Worm (Caenorhabditis elegans) whole organism, L1 larva: ENCODE measurements around the gene clc-8.
"Not testable (repeated sequence)": the region's sequence is repeated elsewhere in the genome, so short reads cannot be mapped to it uniquely, and the experiment has no call there.

Experiments used
- C04F5.9 ChIP-seq: sonication (generic microtip); optimal IDR thresholded peaks from 2 replicates; lab custom pipeline; 2016; ENCODE audit warnings: missing genetic modification characterization, missing compliant biosample characterization
- Y116A8C.19 ChIP-seq: sonication (generic microtip); optimal IDR thresholded peaks from 2 replicates; lab custom pipeline; 2016; ENCODE audit warnings: missing compliant biosample characterization, missing genetic modification characterization, borderline replicate concordance
- alr-1 ChIP-seq: fragments of 200-800 bp; sonication (Bioruptor generic); optimal IDR thresholded peaks from 2 replicates; lab custom pipeline; 2018; ENCODE audit warnings: borderline replicate concordance, mild to moderate bottlenecking, missing genetic modification characterization, missing compliant biosample characterization
- ces-1 ChIP-seq: fragments of 150-350 bp; optimal IDR thresholded peaks from 2 replicates; lab custom pipeline; 2014; ENCODE audit warnings: missing biosample characterization, missing genetic modification reagents, missing genetic modification characterization
- dpl-1 ChIP-seq, 3 experiments: fragments of 150-350 bp in 2 of 3; sonication (generic microtip) in 1 of 3; optimal IDR thresholded peaks; 2 replicates each; lab custom pipeline; 2014 to 2017; ENCODE audit warnings: missing biosample characterization in 3 of 3, missing genetic modification characterization in 3 of 3, missing genetic modification reagents in 3 of 3
- dsc-1 ChIP-seq: sonication (generic microtip); optimal IDR thresholded peaks from 2 replicates; lab custom pipeline; 2016; ENCODE audit warnings: mild to moderate bottlenecking, missing genetic modification characterization, missing compliant biosample characterization
- efl-1 ChIP-seq, 4 experiments: fragments of 150-350 bp; optimal IDR thresholded peaks in 3 of 4; peaks in 1 of 4; 1 replicate in 1 of 4; 2 replicates in 3 of 4; lab custom pipeline; 2014; ENCODE audit warnings: missing biosample characterization in 2 of 4, missing genetic modification characterization in 2 of 4, missing genetic modification reagents in 2 of 4
- egl-13 ChIP-seq: sonication (generic microtip); optimal IDR thresholded peaks from 2 replicates; lab custom pipeline; 2016; ENCODE audit warnings: missing genotype, missing genetic modification reagents, missing genetic modification characterization, missing compliant biosample characterization
- ets-5 ChIP-seq: fragments of 200-800 bp; sonication (Bioruptor generic); IDR thresholded peaks from 2 replicates; pipeline ENCODE4 v1.3.6; 2022; ENCODE audit warnings: missing genetic modification characterization, missing compliant biosample characterization
- grh-1 ChIP-seq: fragments of 200-800 bp; sonication (Bioruptor generic); IDR thresholded peaks from 2 replicates; pipeline ENCODE4 v1.3.6; 2022; ENCODE audit warnings: missing genetic modification reagents, missing genetic modification characterization, missing compliant biosample characterization
- hlh-4 ChIP-seq: sonication (generic microtip); optimal IDR thresholded peaks from 2 replicates; lab custom pipeline; 2016; ENCODE audit warnings: mild to moderate bottlenecking, missing genetic modification characterization, missing compliant biosample characterization
- irx-1 ChIP-seq: sonication (generic microtip); optimal IDR thresholded peaks from 2 replicates; lab custom pipeline; 2016; ENCODE audit warnings: missing genetic modification characterization, missing compliant biosample characterization
- isw-1 ChIP-seq: fragments of 200-800 bp; sonication (Bioruptor generic); IDR thresholded peaks from 2 replicates; pipeline ENCODE4 v1.3.6; 2022; ENCODE audit warnings: missing genetic modification characterization, missing compliant biosample characterization
- jun-1 ChIP-seq: fragments of 150-350 bp; optimal IDR thresholded peaks from 2 replicates; lab custom pipeline; 2014; ENCODE audit warnings: missing biosample characterization, missing genetic modification reagents, missing genetic modification characterization
- lin-13 ChIP-seq: fragments of 150-350 bp; optimal IDR thresholded peaks from 2 replicates; lab custom pipeline; 2014; ENCODE audit warnings: missing biosample characterization, missing genetic modification reagents, missing genetic modification characterization
- lin-15B ChIP-seq: fragments of 150-350 bp; sonication (generic microtip); optimal IDR thresholded peaks from 3 replicates; lab custom pipeline; 2014; ENCODE audit warnings: missing biosample characterization, missing genetic modification characterization
- lin-35 ChIP-seq, 2 experiments: fragments of 150-350 bp; optimal IDR thresholded peaks; 2 replicates each; lab custom pipeline; 2014; ENCODE audit warnings: missing biosample characterization in 2 of 2, missing genetic modification characterization in 2 of 2, missing genetic modification reagents in 2 of 2
- mab-9 ChIP-seq: fragments of 200-800 bp; sonication (Bioruptor generic); IDR thresholded peaks from 2 replicates; pipeline ENCODE4 v1.3.6; 2022; ENCODE audit warnings: missing genetic modification reagents, missing genetic modification characterization, missing compliant biosample characterization
- mdl-1 ChIP-seq, 2 experiments: fragments of 150-350 bp; optimal IDR thresholded peaks; 2 replicates each; lab custom pipeline; 2014 to 2017; ENCODE audit warnings: missing biosample characterization in 2 of 2, missing genetic modification characterization in 2 of 2, inconsistent platforms in 1 of 2
- nhr-77 ChIP-seq: fragments of 150-350 bp; optimal IDR thresholded peaks from 2 replicates; lab custom pipeline; 2014; ENCODE audit warnings: missing biosample characterization, missing genetic modification characterization
- nhr-84 ChIP-seq: sonication (generic microtip); optimal IDR thresholded peaks from 2 replicates; lab custom pipeline; 2017; ENCODE audit warnings: missing biosample characterization, missing genetic modification characterization
- nhr-85 ChIP-seq: sonication (generic microtip); peaks from one replicate; lab custom pipeline; 2016; ENCODE audit warnings: missing genetic modification characterization, inconsistent platforms, missing compliant biosample characterization
- nhr-90 ChIP-seq: sonication (generic microtip); optimal IDR thresholded peaks from 2 replicates; lab custom pipeline; 2016; ENCODE audit warnings: mild to moderate bottlenecking, missing genetic modification characterization, missing compliant biosample characterization; ENCODE audit not compliant: poor library complexity
- pqm-1 ChIP-seq: sonication (generic microtip); optimal IDR thresholded peaks from 3 replicates; lab custom pipeline; 2017; ENCODE audit warnings: missing biosample characterization, missing genetic modification characterization
- skn-1 ChIP-seq: fragments of 150-350 bp; optimal IDR thresholded peaks from 2 replicates; lab custom pipeline; 2014; ENCODE audit warnings: missing biosample characterization, missing genetic modification characterization
- sox-4 ChIP-seq: sonication (generic microtip); optimal IDR thresholded peaks from 2 replicates; lab custom pipeline; 2016; ENCODE audit warnings: missing genetic modification characterization, missing compliant biosample characterization
- sptf-1 ChIP-seq: fragments of 150-350 bp; optimal IDR thresholded peaks from 2 replicates; lab custom pipeline; 2014; ENCODE audit warnings: missing biosample characterization, missing genetic modification characterization
- sup-37 ChIP-seq: fragments of 200-800 bp; sonication (Bioruptor generic); optimal IDR thresholded peaks from 2 replicates; lab custom pipeline; 2018; ENCODE audit warnings: mild to moderate bottlenecking, missing genetic modification characterization, missing compliant biosample characterization
- swsn-7 ChIP-seq: sonication (generic microtip); optimal IDR thresholded peaks from 2 replicates; lab custom pipeline; 2016; ENCODE audit warnings: missing genetic modification characterization, missing compliant biosample characterization
- tbx-2 ChIP-seq: sonication (generic microtip); optimal IDR thresholded peaks from 2 replicates; lab custom pipeline; 2016; ENCODE audit warnings: missing genetic modification characterization, missing compliant biosample characterization
- tlp-1 ChIP-seq: fragments of 150-350 bp; optimal IDR thresholded peaks from 2 replicates; lab custom pipeline; 2014; ENCODE audit warnings: missing biosample characterization, missing genetic modification characterization
- unc-86 ChIP-seq: sonication (generic microtip); optimal IDR thresholded peaks from 2 replicates; lab custom pipeline; 2016; ENCODE audit warnings: missing genetic modification characterization, missing compliant biosample characterization
- zag-1 ChIP-seq: fragments of 150-350 bp; optimal IDR thresholded peaks from 2 replicates; lab custom pipeline; 2014; ENCODE audit warnings: missing biosample characterization, missing genetic modification characterization
- zip-4 ChIP-seq: fragments of 200-800 bp; sonication (Bioruptor generic); optimal IDR thresholded peaks from 2 replicates; lab custom pipeline; 2018; ENCODE audit warnings: mild to moderate bottlenecking, missing genetic modification characterization, moderate library complexity, missing compliant biosample characterization
- ztf-4 ChIP-seq: fragments of 150-350 bp; optimal IDR thresholded peaks from 2 replicates; lab custom pipeline; 2014; ENCODE audit warnings: missing biosample characterization, missing genetic modification characterization

Gene clc-8

DNA sequence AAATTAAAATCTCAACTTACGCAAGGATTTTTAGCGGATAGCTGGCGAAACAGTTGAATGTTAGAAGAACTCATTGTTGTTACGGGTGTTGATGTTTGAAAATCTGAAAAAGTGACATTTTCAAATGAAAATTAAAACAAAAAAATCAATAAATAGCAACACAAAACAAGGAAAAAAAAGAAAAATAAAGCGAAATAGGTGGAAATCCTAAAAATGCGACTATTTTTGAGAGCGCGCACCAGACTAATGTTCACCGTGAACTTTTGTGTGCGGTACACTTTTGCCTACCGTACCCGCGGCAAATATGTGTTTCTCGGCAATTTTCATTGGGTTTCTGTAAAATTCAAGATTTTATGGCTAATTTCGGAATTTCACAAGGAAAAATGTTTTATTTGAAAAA lies 23.2 kb downstream of the clc-8 start, which contains the start of gene F55B11.6:
Gene F55B11.6, minus strand, starts transcription at position 101 of the 400 bp plus-strand sequence.
- TF ChIP-seq lin-13 (GFP tag; lab: Kevin White, UChicago) = no peak
- no peak for TF ChIP-seq efl-1 (optimal IDR thresholded peaks at IDR 0.05; lab: Kevin White, UChicago)
- no peak for TF ChIP-seq efl-1 (GFP tag; optimal IDR thresholded peaks at IDR 0.05 in 1 of 2; lab: Kevin White, UChicago)
- TF ChIP-seq irx-1 (tag; lab: Kevin White, UChicago) = no peak
- TF ChIP-seq zip-4 (GFP tag; lab: Kevin White, UChicago) = no peak
- TF ChIP-seq sox-4 (tag; lab: Kevin White, UChicago) = no peak
- TF ChIP-seq mdl-1 (tag; optimal IDR thresholded peaks at IDR 0.05; lab: Kevin White, UChicago) = no peak
- TF ChIP-seq swsn-7 (tag; lab: Kevin White, UChicago) = no peak
- TF ChIP-seq jun-1 (tag; lab: Kevin White, UChicago) = no peak
- no peak for TF ChIP-seq lin-35 (GFP tag; optimal IDR thresholded peaks at IDR 0.05; lab: Kevin White, UChicago)
- no peak for TF ChIP-seq lin-15B (tag; lab: Kevin White, UChicago)
- no peak for TF ChIP-seq skn-1
- TF ChIP-seq zag-1 (tag; lab: Kevin White, UChicago) = no peak
- TF ChIP-seq tbx-2 (tag; lab: Kevin White, UChicago) = no peak
- TF ChIP-seq Y116A8C.19 (tag; lab: Kevin White, UChicago) = no peak
- TF ChIP-seq sup-37 = no peak

ce11 chrIV:14421938-14422337 lies 28.0 kb downstream of the clc-8 start, which contains the start of gene F55B11.7:
F55B11.7 (minus strand) TSS chrIV:14422038.
- TF ChIP-seq hlh-4 (tag; lab: Kevin White, UChicago) (no peak), nhr-90 (no peak), Y116A8C.19 (tag; lab: Kevin White, UChicago) (no peak), pqm-1 (tag; lab: Kevin White, UChicago) (no peak), dpl-1 (GFP tag; optimal IDR thresholded peaks at IDR 0.05; lab: Kevin White, UChicago) (no peak), nhr-84 (tag; lab: Kevin White, UChicago) (no peak), dsc-1 (tag; lab: Kevin White, UChicago) (no peak), sptf-1 (tag; lab: Kevin White, UChicago) (no peak), grh-1 (GFP tag; lab: Robert Waterston, UW) (no peak), mab-9 (no peak)

- no peak for TF ChIP-seq efl-1 (optimal IDR thresholded peaks at IDR 0.05; lab: Kevin White, UChicago)
- peak in 1 of 2 experiments; percentile 34 for TF ChIP-seq efl-1 (GFP tag; optimal IDR thresholded peaks at IDR 0.05 in 1 of 2; lab: Kevin White, UChicago)
- no peak for TF ChIP-seq tlp-1 (tag; lab: Kevin White, UChicago)
- no peak for TF ChIP-seq nhr-77 (tag; lab: Kevin White, UChicago)
These were observed 29.3 kb downstream of the clc-8 start, which contains the start of gene F55B11.2 for ce11 chrIV:14423194-14423593. F55B11.2 (minus strand) TSS chrIV:14423294.

DNA sequence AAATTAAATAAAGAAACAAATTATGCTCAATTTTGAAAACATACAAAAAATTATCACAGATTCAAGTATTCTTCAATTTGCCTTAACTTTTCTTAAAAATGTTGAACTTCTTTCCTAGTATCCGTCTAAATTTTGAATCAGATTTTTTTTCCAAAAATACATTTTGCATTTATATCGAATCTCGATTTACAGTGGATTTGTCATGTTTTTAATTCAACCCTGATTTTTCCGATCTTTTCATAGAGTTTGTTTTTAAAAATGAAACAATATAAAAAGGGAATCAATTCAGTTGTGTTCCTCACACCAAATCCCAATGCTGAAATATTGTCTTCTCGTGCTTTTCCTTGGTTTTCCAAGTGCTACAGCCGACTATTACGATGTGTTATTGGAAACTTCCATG lies 30.5 kb downstream of the clc-8 start, which contains the start of gene F55B11.3:
Gene F55B11.3, plus strand, starts transcription at position 301 of the 400 bp plus-strand sequence.
- no peak for TF ChIP-seq C04F5.9
- no peak for TF ChIP-seq tlp-1 (tag; lab: Kevin White, UChicago)
- no peak for TF ChIP-seq isw-1 (GFP tag; lab: Robert Waterston, UW)
- TF ChIP-seq ces-1 = no peak
- TF ChIP-seq unc-86 (tag; lab: Kevin White, UChicago) = no peak
- TF ChIP-seq ets-5 = no peak
- TF ChIP-seq alr-1 (tag; lab: Kevin White, UChicago) = no peak
- no peak for TF ChIP-seq egl-13
- no peak for TF ChIP-seq skn-1
- TF ChIP-seq nhr-85 = no peak
- no peak for TF ChIP-seq jun-1 (tag; lab: Kevin White, UChicago)

DNA sequence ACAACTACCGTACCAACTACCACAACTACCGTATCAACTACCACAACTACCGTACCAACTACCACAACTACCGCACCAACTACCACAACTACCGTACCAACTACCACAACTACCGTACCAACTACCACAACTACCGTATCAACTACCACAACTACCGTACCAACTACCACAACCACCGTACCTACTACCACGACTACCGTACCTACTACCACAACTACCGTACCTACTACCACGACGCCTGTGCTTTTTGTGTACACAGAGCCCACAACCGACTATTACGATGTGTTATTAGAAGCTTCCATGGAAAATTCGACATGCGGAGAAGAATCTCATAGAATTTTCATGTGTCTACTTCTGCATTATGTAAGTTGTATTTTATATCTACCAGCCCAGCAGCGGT lies 33.5 kb downstream of the clc-8 start, which contains the start of gene F55B11.5:
Gene F55B11.5, plus strand, starts transcription at position 301 of the 400 bp plus-strand sequence.
- TF ChIP-seq nhr-90; unc-86 (tag; lab: Kevin White, UChicago); ztf-4 (tag; lab: Kevin White, UChicago): not testable (repeated sequence)
- TF ChIP-seq, all 84 proteins: peak for 0; not testable (repeated sequence) for 84
